Worm (Caenorhabditis elegans): ENCODE data around the gene F20E11.17.

F20E11.17 gene

ce11 chrV:17469180-17469579, at the start of gene F20E11.17:
Gene F20E11.17 (minus strand): TSS chrV:17469280.
- no peak for TF ChIP-seq arid-1 (GFP tag; conservative IDR thresholded peaks at IDR 0.05)
- no peak for TF ChIP-seq egl-27 (tag; optimal IDR thresholded peaks at IDR 0.05)
- TF ChIP-seq snpc-4 (tag; optimal IDR thresholded peaks at IDR 0.05) = no peak
- no peak for TF ChIP-seq sdz-12 (GFP tag; optimal IDR thresholded peaks at IDR 0.05)
- no peak for TF ChIP-seq mxl-3 (GFP tag; optimal IDR thresholded peaks at IDR 0.05)
- no peak for TF ChIP-seq daf-8 (GFP tag; IDR thresholded peaks at IDR 0.05)
- no peak for TF ChIP-seq mep-1 (tag; optimal IDR thresholded peaks at IDR 0.05)
- TF ChIP-seq nhr-10 (tag; optimal IDR thresholded peaks at IDR 0.05) = no peak
- TF ChIP-seq ceh-28 (tag; optimal IDR thresholded peaks at IDR 0.05) = no peak
- TF ChIP-seq unc-62 (GFP tag; optimal IDR thresholded peaks at IDR 0.05 in 1 of 2) = no peak
- TF ChIP-seq unc-62 (tag; optimal IDR thresholded peaks at IDR 0.05) = no peak
- no peak for TF ChIP-seq attf-4 (tag; optimal IDR thresholded peaks at IDR 0.05)
- no peak for TF ChIP-seq lim-7 (GFP tag; IDR thresholded peaks at IDR 0.05)
- TF ChIP-seq lin-13 (GFP tag; optimal IDR thresholded peaks at IDR 0.05) = no peak
- TF ChIP-seq Y75B8A.6 (GFP tag; IDR thresholded peaks at IDR 0.05) = no peak
- no peak for TF ChIP-seq saeg-2 (GFP tag; IDR thresholded peaks at IDR 0.05)
- no peak for TF ChIP-seq D1046.2 (GFP tag; IDR thresholded peaks at IDR 0.05)

ce11 chrV:17513831-17514230, 44.8 kb upstream of the F20E11.17 start:
- 0 out of 2 replicates have a peak, but pooled peaks have one; percentile 26 for TF ChIP-seq vab-7 (GFP tag; IDR thresholded peaks at IDR 0.05)
- peak; percentile 28; the same call in 1 of the 2 replicates for TF ChIP-seq lim-7 (GFP tag; IDR thresholded peaks at IDR 0.05)
- TF ChIP-seq dve-1 (tag; optimal IDR thresholded peaks at IDR 0.05; ENCODE audit: insufficient read depth) = no peak

ce11 chrV:17512763-17513162, 43.7 kb upstream of the F20E11.17 start:
- TF ChIP-seq set-16 (GFP tag; IDR thresholded peaks at IDR 0.05) = peak; percentile 67
- TF ChIP-seq sdz-12 (GFP tag; optimal IDR thresholded peaks at IDR 0.05) = no peak
- no peak for TF ChIP-seq aha-1 (tag)
- no peak for TF ChIP-seq Y105C5A.15 (GFP tag; IDR thresholded peaks at IDR 0.05)
- TF ChIP-seq hlh-30 (tag; optimal IDR thresholded peaks at IDR 0.05; ENCODE audit: insufficient read depth) = no peak
- TF ChIP-seq Y5F2A.4 (GFP tag; optimal IDR thresholded peaks at IDR 0.05) = no peak
- TF ChIP-seq lin-13 (GFP tag; optimal IDR thresholded peaks at IDR 0.05) = no peak
- TF ChIP-seq mdt-29 (GFP tag; IDR thresholded peaks at IDR 0.05) = no peak

ce11 chrV:17508493-17508892, 39.4 kb upstream of the F20E11.17 start, which contains the start of gene srw-32:
Gene srw-32 (plus strand): TSS chrV:17508793.
- TF ChIP-seq mxl-2 (GFP tag; conservative IDR thresholded peaks at IDR 0.05) (no peak), Y75B8A.6 (GFP tag; IDR thresholded peaks at IDR 0.05) (no peak), daf-16 (GFP tag; optimal IDR thresholded peaks at IDR 0.05) (no peak), daf-16 (tag; optimal IDR thresholded peaks at IDR 0.05) (no peak), unc-62 (GFP tag; optimal IDR thresholded peaks at IDR 0.05 in 1 of 2) (no peak), unc-62 (tag; optimal IDR thresholded peaks at IDR 0.05) (no peak), nhr-10 (tag; optimal IDR thresholded peaks at IDR 0.05) (no peak), ceh-20 (GFP tag; IDR thresholded peaks at IDR 0.05) (no peak), egl-27 (tag; optimal IDR thresholded peaks at IDR 0.05) (no peak), gei-8 (GFP tag; optimal IDR thresholded peaks at IDR 0.05) (no peak), mdl-1 (tag; optimal IDR thresholded peaks at IDR 0.05) (no peak), madf-9 (GFP tag; conservative IDR thresholded peaks at IDR 0.05) (no peak), hif-1 (tag; optimal IDR thresholded peaks at IDR 0.05) (no peak), ceh-62 (tag; optimal IDR thresholded peaks at IDR 0.05) (no peak), lin-15B (tag; optimal IDR thresholded peaks at IDR 0.05) (no peak), nhr-11 (tag; optimal IDR thresholded peaks at IDR 0.05) (no peak), nhr-111 (GFP tag; optimal IDR thresholded peaks at IDR 0.05) (no peak), nhr-6 (tag; optimal IDR thresholded peaks at IDR 0.05) (no peak)
